Worm (Caenorhabditis elegans) whole organism, L3 larva: ENCODE measurements around the gene B0238.9.
A peak's percentile ranks its signal among the peaks of the same experiment; 100 is the strongest.

ENCODE experiments used
- R02D3.7 ChIP-seq: fragments of 150-350 bp; optimal IDR thresholded peaks from 2 replicates; lab custom pipeline; 2014; ENCODE audit warnings: missing biosample characterization, missing genetic modification characterization
- aly-2 ChIP-seq: fragments of 150-350 bp; optimal IDR thresholded peaks from 2 replicates; lab custom pipeline; 2014; ENCODE audit warnings: missing biosample characterization, missing genetic modification characterization
- ama-1 ChIP-seq: fragments of 150-350 bp; optimal IDR thresholded peaks from 2 replicates; lab custom pipeline; 2018
- ceh-16 ChIP-seq: sonication (generic microtip); optimal IDR thresholded peaks from 2 replicates; lab custom pipeline; 2017; ENCODE audit warnings: missing biosample characterization, missing genetic modification characterization
- ceh-28 ChIP-seq: fragments of 150-350 bp; optimal IDR thresholded peaks from 2 replicates; lab custom pipeline; 2014; ENCODE audit warnings: missing biosample characterization, missing genetic modification reagents, missing genetic modification characterization
- ceh-82 ChIP-seq: fragments of 150-350 bp; optimal IDR thresholded peaks from 2 replicates; lab custom pipeline; 2014; ENCODE audit warnings: missing biosample characterization, missing genetic modification characterization
- ceh-9 ChIP-seq: sonication (generic microtip); optimal IDR thresholded peaks from 2 replicates; lab custom pipeline; 2018; ENCODE audit warnings: missing biosample characterization, missing genetic modification characterization
- daf-12 ChIP-seq: fragments of 150-350 bp; optimal IDR thresholded peaks from 2 replicates; lab custom pipeline; 2014; ENCODE audit warnings: missing biosample characterization, missing genetic modification reagents, missing genetic modification characterization
- egl-27 ChIP-seq: sonication (generic microtip); optimal IDR thresholded peaks from 4 replicates; lab custom pipeline; 2017; ENCODE audit warnings: missing biosample characterization, missing genetic modification reagents, missing genetic modification characterization
- egl-5 ChIP-seq: fragments of 150-350 bp; optimal IDR thresholded peaks from 2 replicates; lab custom pipeline; 2017; ENCODE audit warnings: missing biosample characterization, missing genetic modification reagents, missing genetic modification characterization, inconsistent platforms
- elt-2 ChIP-seq: sonication (generic microtip); optimal IDR thresholded peaks from 2 replicates; lab custom pipeline; 2016; ENCODE audit warnings: missing genetic modification reagents, mild to moderate bottlenecking, missing genetic modification characterization, missing compliant biosample characterization
- elt-3 ChIP-seq, 3 experiments: fragments of 150-350 bp in 1 of 3; sonication (generic microtip) in 2 of 3; optimal IDR thresholded peaks; 2 replicates in 2 of 3; 4 replicates in 1 of 3; lab custom pipeline; 2014 to 2017; ENCODE audit warnings: missing biosample characterization in 3 of 3, missing genetic modification characterization in 3 of 3
- eor-1 ChIP-seq, 2 experiments: fragments of 150-350 bp; optimal IDR thresholded peaks; 2 replicates each; lab custom pipeline; 2014 to 2018; ENCODE audit warnings: missing biosample characterization in 2 of 2, missing genetic modification characterization in 2 of 2
- fkh-10 ChIP-seq: sonication (generic microtip); optimal IDR thresholded peaks from 2 replicates; lab custom pipeline; 2017; ENCODE audit warnings: missing biosample characterization, missing genetic modification reagents, missing genetic modification characterization
- fkh-2 ChIP-seq: fragments of 150-350 bp; optimal IDR thresholded peaks from 2 replicates; lab custom pipeline; 2014; ENCODE audit warnings: missing biosample characterization, missing genetic modification reagents, missing genetic modification characterization
- fos-1 ChIP-seq: fragments of 150-350 bp; optimal IDR thresholded peaks from 2 replicates; lab custom pipeline; 2014; ENCODE audit warnings: missing biosample characterization, missing genetic modification characterization
- hmg-11 ChIP-seq: sonication (generic microtip); optimal IDR thresholded peaks from 2 replicates; lab custom pipeline; 2016; ENCODE audit warnings: missing genetic modification characterization, missing compliant biosample characterization
- jun-1 ChIP-seq: fragments of 150-350 bp; optimal IDR thresholded peaks from 2 replicates; lab custom pipeline; 2014; ENCODE audit warnings: missing biosample characterization, missing genetic modification reagents, missing genetic modification characterization
- lin-15B ChIP-seq: fragments of 150-350 bp; optimal IDR thresholded peaks from 2 replicates; lab custom pipeline; 2014; ENCODE audit warnings: missing biosample characterization, missing genetic modification characterization
- lin-39 ChIP-seq: fragments of 150-350 bp; optimal IDR thresholded peaks from 2 replicates; lab custom pipeline; 2018; ENCODE audit warnings: missing biosample characterization, missing genetic modification reagents, missing genetic modification characterization
- lsy-12 ChIP-seq: sonication (generic microtip); optimal IDR thresholded peaks from 2 replicates; lab custom pipeline; 2016; ENCODE audit warnings: mild to moderate bottlenecking, missing genetic modification characterization, missing compliant biosample characterization
- mdl-1 ChIP-seq: fragments of 150-350 bp; optimal IDR thresholded peaks from 2 replicates; lab custom pipeline; 2014; ENCODE audit warnings: missing biosample characterization, missing genetic modification characterization
- mml-1 ChIP-seq: fragments of 150-350 bp; sonication (generic microtip); optimal IDR thresholded peaks from 3 replicates; lab custom pipeline; 2014; ENCODE audit warnings: missing biosample characterization, missing genetic modification characterization
- nfya-1 ChIP-seq: sonication (generic microtip); optimal IDR thresholded peaks from 2 replicates; lab custom pipeline; 2017; ENCODE audit warnings: missing genetic modification characterization, mild to moderate bottlenecking, missing compliant biosample characterization, antibody characterized with exemption, moderate library complexity; ENCODE audit not compliant: insufficient read depth
- nhr-11 ChIP-seq: fragments of 150-350 bp; optimal IDR thresholded peaks from 2 replicates; lab custom pipeline; 2014; ENCODE audit warnings: missing biosample characterization, missing genetic modification characterization
- nhr-12 ChIP-seq: fragments of 150-350 bp; optimal IDR thresholded peaks from 2 replicates; lab custom pipeline; 2014; ENCODE audit warnings: missing biosample characterization, missing genetic modification characterization
- nhr-23 ChIP-seq: fragments of 150-350 bp; optimal IDR thresholded peaks from 2 replicates; lab custom pipeline; 2014; ENCODE audit warnings: missing biosample characterization, missing genetic modification reagents, missing genetic modification characterization
- nhr-237 ChIP-seq: fragments of 150-350 bp; optimal IDR thresholded peaks from 2 replicates; lab custom pipeline; 2014; ENCODE audit warnings: missing biosample characterization, missing genetic modification characterization
- nhr-25 ChIP-seq: sonication (generic microtip); optimal IDR thresholded peaks from 2 replicates; lab custom pipeline; 2017; ENCODE audit warnings: missing biosample characterization, missing genetic modification characterization
- nhr-28 ChIP-seq: fragments of 150-350 bp; optimal IDR thresholded peaks from 2 replicates; lab custom pipeline; 2014; ENCODE audit warnings: missing biosample characterization, missing genetic modification characterization
- nhr-43 ChIP-seq: sonication (generic microtip); optimal IDR thresholded peaks from 2 replicates; lab custom pipeline; 2016; ENCODE audit warnings: mild to moderate bottlenecking, missing genetic modification characterization, missing compliant biosample characterization; ENCODE audit not compliant: poor library complexity, severe bottlenecking
- nhr-67 ChIP-seq: fragments of 150-350 bp; optimal IDR thresholded peaks from 2 replicates; lab custom pipeline; 2014; ENCODE audit warnings: missing biosample characterization, missing genetic modification characterization
- nhr-77 ChIP-seq: fragments of 150-350 bp; optimal IDR thresholded peaks from 2 replicates; lab custom pipeline; 2014; ENCODE audit warnings: missing biosample characterization, missing genetic modification characterization
- pqm-1 ChIP-seq: fragments of 150-350 bp; optimal IDR thresholded peaks from 2 replicates; lab custom pipeline; 2017; ENCODE audit warnings: missing biosample characterization, missing genetic modification characterization, inconsistent platforms
- sea-2 ChIP-seq: fragments of 150-350 bp; sonication (generic microtip); optimal IDR thresholded peaks from 4 replicates; lab custom pipeline; 2014; ENCODE audit warnings: missing biosample characterization, missing genetic modification reagents, missing genetic modification characterization
- skn-1 ChIP-seq: fragments of 150-350 bp; optimal IDR thresholded peaks from 2 replicates; lab custom pipeline; 2014; ENCODE audit warnings: missing biosample characterization, missing genetic modification characterization
- snpc-4 ChIP-seq: fragments of 150-350 bp; optimal IDR thresholded peaks from 2 replicates; lab custom pipeline; 2014; ENCODE audit warnings: missing biosample characterization, missing genetic modification characterization
- tbx-2 ChIP-seq: sonication (generic microtip); optimal IDR thresholded peaks from 2 replicates; lab custom pipeline; 2016; ENCODE audit warnings: mild to moderate bottlenecking, missing genetic modification characterization, missing compliant biosample characterization
- unc-62 ChIP-seq: fragments of 150-350 bp; sonication (generic microtip); optimal IDR thresholded peaks from 4 replicates; lab custom pipeline; 2014; ENCODE audit warnings: missing biosample characterization, missing genetic modification reagents, missing genetic modification characterization
- zag-1 ChIP-seq: fragments of 150-350 bp; optimal IDR thresholded peaks from 2 replicates; lab custom pipeline; 2014; ENCODE audit warnings: missing biosample characterization, missing genetic modification characterization
- ztf-11 ChIP-seq: fragments of 150-350 bp; optimal IDR thresholded peaks from 2 replicates; lab custom pipeline; 2014; ENCODE audit warnings: missing biosample characterization, missing genetic modification characterization
- ztf-4 ChIP-seq: fragments of 150-350 bp; optimal IDR thresholded peaks from 2 replicates; lab custom pipeline; 2014; ENCODE audit warnings: missing biosample characterization, missing genetic modification characterization

Gene B0238.9

ce11 chrV:5273770-5274169, 4.1 kb downstream of the B0238.9 start, which contains the start of gene natc-2:
Gene natc-2 (plus strand): TSS chrV:5274070.
- TF ChIP-seq snpc-4 (tag; lab: Kevin White, UChicago) = no peak
- no peak for TF ChIP-seq nhr-25
- TF ChIP-seq nhr-77 (tag; lab: Kevin White, UChicago) = no peak
- no peak for TF ChIP-seq nhr-11 (tag; lab: Kevin White, UChicago)
- TF ChIP-seq jun-1 = no peak

- TF ChIP-seq nhr-43 (tag; lab: Kevin White, UChicago) = peak; percentile 21
- TF ChIP-seq elt-2 (tag; lab: Kevin White, UChicago) = peak; percentile 4
- no peak for TF ChIP-seq ztf-4 (tag; lab: Kevin White, UChicago)
- TF ChIP-seq, all 47 proteins: peak for 2
Measured at ce11 chrV:5273241-5273640, 4.7 kb downstream of the B0238.9 start.

ce11 chrV:5272619-5273074, 5.3 kb downstream of the B0238.9 start:
- TF ChIP-seq nhr-43 (tag; lab: Kevin White, UChicago) (peak; percentile 61), R02D3.7 (tag; lab: Kevin White, UChicago) (no peak), nhr-23 (tag; lab: Kevin White, UChicago) (peak; percentile 59), pqm-1 (peak; percentile 2)

- TF ChIP-seq eor-1 (tag; optimal IDR thresholded peaks at IDR 0.05; lab: Kevin White, UChicago) (no peak), nhr-23 (tag; lab: Kevin White, UChicago) (no peak), nhr-25 (no peak), mml-1 (tag; lab: Kevin White, UChicago) (no peak), lin-15B (tag; lab: Kevin White, UChicago) (no peak), hmg-11 (tag; lab: Kevin White, UChicago) (no peak), mdl-1 (no peak), elt-3 (tag; optimal IDR thresholded peaks at IDR 0.05; lab: Kevin White, UChicago) (no peak), skn-1 (no peak), nhr-43 (tag; lab: Kevin White, UChicago) (no peak), zag-1 (tag; lab: Kevin White, UChicago) (no peak), fkh-2 (tag; lab: Kevin White, UChicago) (no peak), nfya-1 (no peak), tbx-2 (no peak)
Measured at ce11 chrV:5272034-5272433, 5.9 kb downstream of the B0238.9 start.

- peak; percentile 25 for TF ChIP-seq daf-12 (tag; lab: Kevin White, UChicago)
- TF ChIP-seq ceh-16 (tag; lab: Kevin White, UChicago) = no peak
- no peak for TF ChIP-seq ceh-9 (tag; lab: Kevin White, UChicago)
- no peak for TF ChIP-seq R02D3.7 (tag; lab: Kevin White, UChicago)
- TF ChIP-seq pqm-1 = peak; percentile 87
- no peak for TF ChIP-seq ceh-82
- TF ChIP-seq nhr-25 = no peak
- peak; percentile 23 for TF ChIP-seq lsy-12 (tag; lab: Kevin White, UChicago)
- peak; percentile 73 for TF ChIP-seq ama-1 (lab: Kevin White, UChicago)
- peak; percentile 62 for TF ChIP-seq jun-1
- TF ChIP-seq fos-1 (tag; lab: Kevin White, UChicago) = no peak
- no peak for TF ChIP-seq sea-2 (GFP tag; lab: Kevin White, UChicago)
- TF ChIP-seq aly-2 = no peak
- no peak for TF ChIP-seq eor-1 (tag; optimal IDR thresholded peaks at IDR 0.05; lab: Kevin White, UChicago)
- TF ChIP-seq nhr-28 (tag; lab: Kevin White, UChicago) = no peak
- no peak for TF ChIP-seq nhr-67
- TF ChIP-seq mml-1 (tag; lab: Kevin White, UChicago) = peak; percentile 80
- no peak for TF ChIP-seq hmg-11 (tag; lab: Kevin White, UChicago)
- no peak for TF ChIP-seq nhr-77 (tag; lab: Kevin White, UChicago)
- peak; percentile 26 for TF ChIP-seq mdl-1
- no peak for TF ChIP-seq egl-27 (tag; lab: Kevin White, UChicago)
- no peak for TF ChIP-seq unc-62 (GFP tag; lab: Kevin White, UChicago)
- TF ChIP-seq lin-15B (tag; lab: Kevin White, UChicago) = no peak
- TF ChIP-seq nhr-237 (tag; lab: Kevin White, UChicago) = no peak
- TF ChIP-seq zag-1 (tag; lab: Kevin White, UChicago) = no peak
- TF ChIP-seq ztf-11 (tag; lab: Kevin White, UChicago) = no peak
- TF ChIP-seq skn-1 = peak; percentile 23
- no peak for TF ChIP-seq fkh-10 (GFP tag; lab: Kevin White, UChicago)
- no peak for TF ChIP-seq snpc-4 (tag; lab: Kevin White, UChicago)
- peak; percentile 47 for TF ChIP-seq nhr-43 (tag; lab: Kevin White, UChicago)
- peak; percentile 60 for TF ChIP-seq nfya-1
- TF ChIP-seq lin-39 = peak; percentile 28
- peak; percentile 44 for TF ChIP-seq nhr-11 (tag; lab: Kevin White, UChicago)
- peak in 1 of 3 experiments; percentile 10 for TF ChIP-seq elt-3 (tag; optimal IDR thresholded peaks at IDR 0.05; lab: Kevin White, UChicago)
- no peak for TF ChIP-seq egl-5 (tag; lab: Kevin White, UChicago)
- no peak for TF ChIP-seq nhr-12 (tag; lab: Kevin White, UChicago)
- TF ChIP-seq tbx-2 = peak; percentile 9
- TF ChIP-seq ceh-28 (tag; lab: Kevin White, UChicago) = no peak
- no peak for TF ChIP-seq ztf-4 (tag; lab: Kevin White, UChicago)
Measured at ce11 chrV:5271487-5271886, 6.4 kb downstream of the B0238.9 start.
